Fruit fly (Drosophila melanogaster): ENCODE measurements around the gene Gr93b.

Gene Gr93b

dm6 chr3R:21838505-21838956, 5.0 kb downstream of the Gr93b start:
- TF ChIP-seq mam (GFP tag; optimal IDR thresholded peaks at IDR 0.05) (no peak), ro (GFP tag; IDR thresholded peaks at IDR 0.05) (no peak), CG17829 (tag; optimal IDR thresholded peaks at IDR 0.05) (peak; percentile 24), Xrp1 (GFP tag; IDR thresholded peaks at IDR 0.05) (no peak), trh (GFP tag; optimal IDR thresholded peaks at IDR 0.05) (no peak), tio (GFP tag; optimal IDR thresholded peaks at IDR 0.05) (peak; percentile 15), B-H1 (GFP tag; IDR thresholded peaks at IDR 0.05) (no peak), MTF-1 (GFP tag; optimal IDR thresholded peaks at IDR 0.05; ENCODE audit: borderline replicate concordance) (no peak), CG10431 (GFP tag; optimal IDR thresholded peaks at IDR 0.05) (no peak), Chrac-16 (GFP tag; optimal IDR thresholded peaks at IDR 0.05) (peak; percentile 2), Kr (GFP tag; optimal IDR thresholded peaks at IDR 0.05) (no peak), CG7963 (GFP tag; IDR thresholded peaks at IDR 0.05; ENCODE audit: partially characterized antibody) (no peak), CG30403 (GFP tag; optimal IDR thresholded peaks at IDR 0.05) (peak; percentile 46), CG9727 (GFP tag; optimal IDR thresholded peaks at IDR 0.05) (peak; percentile 28), NfI (GFP tag; optimal IDR thresholded peaks at IDR 0.05) (no peak), sob (GFP tag; IDR thresholded peaks at IDR 0.05) (no peak), pum (GFP tag; optimal IDR thresholded peaks at IDR 0.05) (peak; percentile 39), CG13775 (GFP tag; optimal IDR thresholded peaks at IDR 0.05) (no peak), D (optimal IDR thresholded peaks at IDR 0.05) (no peak), D (GFP tag; optimal IDR thresholded peaks at IDR 0.05) (no peak), CG33557 (GFP tag; optimal IDR thresholded peaks at IDR 0.05) (no peak), CG8388 (GFP tag; optimal IDR thresholded peaks at IDR 0.05) (peak; percentile 18), Drgx (GFP tag; IDR thresholded peaks at IDR 0.05) (peak; percentile 76), org-1 (GFP tag; optimal IDR thresholded peaks at IDR 0.05) (peak; percentile 60), Ets65A (GFP tag) (peak; percentile 73), hkb (optimal IDR thresholded peaks at IDR 0.05) (no peak), hkb (GFP tag; IDR thresholded peaks at IDR 0.05) (peak; percentile 42; the same call in 1 of the 2 replicates), slou (GFP tag; optimal IDR thresholded peaks at IDR 0.05) (no peak), CG6272 (GFP tag; IDR thresholded peaks at IDR 0.05) (no peak), z (GFP tag; IDR thresholded peaks at IDR 0.05) (no peak), phol (tag; optimal IDR thresholded peaks at IDR 0.05) (peak; percentile 33), CG13894 (tag; optimal IDR thresholded peaks at IDR 0.05) (no peak), CG6254 (GFP tag; optimal IDR thresholded peaks at IDR 0.05) (no peak), wek (GFP tag; optimal IDR thresholded peaks at IDR 0.05) (no peak), E2f1 (GFP tag; IDR thresholded peaks at IDR 0.05) (no peak), CG2678 (tag; optimal IDR thresholded peaks at IDR 0.05) (peak; percentile 32), CG10147 (GFP tag; optimal IDR thresholded peaks at IDR 0.05) (no peak), CG4707 (GFP tag; optimal IDR thresholded peaks at IDR 0.05) (no peak), Myb (GFP tag; optimal IDR thresholded peaks at IDR 0.05) (peak; percentile 8), gem (tag; optimal IDR thresholded peaks at IDR 0.05) (peak; percentile 60), CG6791 (GFP tag; IDR thresholded peaks at IDR 0.05; ENCODE audit: partially characterized antibody) (no peak), mld (GFP tag; IDR thresholded peaks at IDR 0.05; ENCODE audit: partially characterized antibody) (no peak), nerfin-1 (tag; optimal IDR thresholded peaks at IDR 0.05) (peak; percentile 14), crc (GFP tag; optimal IDR thresholded peaks at IDR 0.05) (no peak), CG3847 (GFP tag; IDR thresholded peaks at IDR 0.05) (no peak), esg (GFP tag; conservative IDR thresholded peaks at IDR 0.05) (no peak), CG6813 (GFP tag; optimal IDR thresholded peaks at IDR 0.05) (no peak), Abd-B (GFP tag; optimal IDR thresholded peaks at IDR 0.05) (no peak), CG18619 (GFP tag; optimal IDR thresholded peaks at IDR 0.05) (peak; percentile 25), danr (GFP tag; IDR thresholded peaks at IDR 0.05) (no peak), CG4854 (GFP tag; optimal IDR thresholded peaks at IDR 0.05) (no peak), CG17359 (tag; optimal IDR thresholded peaks at IDR 0.05) (no peak)
